Worm (Caenorhabditis elegans): Measurements from ENCODE around the gene R12C12.10.

ce11 chrII:6031106-6031505, 12.0 kb downstream of the R12C12.10 start, which contains the start of gene frpr-16:
- TF ChIP-seq ama-1 (optimal IDR thresholded peaks at IDR 0.05) (no peak), ets-7 (tag; optimal IDR thresholded peaks at IDR 0.05) (no peak), aly-1 (tag; optimal IDR thresholded peaks at IDR 0.05) (no peak), hnd-1 (tag; optimal IDR thresholded peaks at IDR 0.05) (no peak), flt-1 (GFP tag; IDR thresholded peaks at IDR 0.05) (no peak), B0310.2 (tag; optimal IDR thresholded peaks at IDR 0.05) (no peak), tbx-11 (GFP tag; IDR thresholded peaks at IDR 0.05) (no peak), F13C5.2 (tag; optimal IDR thresholded peaks at IDR 0.05) (no peak)

All from whole organism, early embryonic.